Worm (Caenorhabditis elegans) whole organism, L1 larva: Measurements from ENCODE around the gene F14B8.5.

Experiments
- ama-1 ChIP-seq: fragments of 150-350 bp; optimal IDR thresholded peaks from 2 replicates; lab custom pipeline; 2014
- elt-3 ChIP-seq, 6 experiments: fragments of 150-350 bp in 1 of 6; sonication (generic microtip); optimal IDR thresholded peaks; 2 replicates each; lab custom pipeline; 2017 to 2018; ENCODE audit warnings: missing biosample characterization in 6 of 6, missing genetic modification characterization in 6 of 6, inconsistent platforms in 1 of 6
- lin-13 ChIP-seq: fragments of 150-350 bp; optimal IDR thresholded peaks from 2 replicates; lab custom pipeline; 2014; ENCODE audit warnings: missing biosample characterization, missing genetic modification reagents, missing genetic modification characterization
- snpc-4 ChIP-seq: fragments of 150-350 bp; optimal IDR thresholded peaks from 2 replicates; lab custom pipeline; 2014; ENCODE audit warnings: missing biosample characterization, missing genetic modification characterization

DNA sequence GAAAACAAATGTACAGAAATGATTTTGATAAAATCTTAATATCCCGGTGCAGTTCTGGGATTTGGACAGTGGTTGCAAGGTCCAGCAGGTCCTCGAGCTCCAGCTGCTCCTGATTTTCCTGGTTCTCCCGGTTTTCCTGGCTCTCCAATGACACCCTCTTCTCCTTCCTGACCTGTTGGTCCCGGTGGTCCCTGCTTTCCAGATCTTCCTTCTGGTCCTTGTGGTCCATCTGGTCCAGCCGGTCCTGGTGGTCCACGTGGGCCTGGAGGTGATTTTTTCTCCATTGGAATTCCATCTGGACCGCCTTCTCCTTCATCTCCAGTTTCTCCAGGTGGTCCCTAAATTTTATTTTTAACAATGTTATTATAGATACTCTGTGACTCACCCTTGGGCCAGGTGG, 53.2 kb downstream of the F14B8.5 start:
- no peak for TF ChIP-seq snpc-4 (tag; lab: Kevin White, UChicago)
- TF ChIP-seq lin-13: no peak
- TF ChIP-seq elt-3 (tag; optimal IDR thresholded peaks at IDR 0.05; lab: Kevin White, UChicago): no peak
- TF ChIP-seq ama-1 (lab: Kevin White, UChicago): no peak
